Worm (Caenorhabditis elegans) whole organism, L3 larva: ENCODE measurements around the gene ZK792.1.

Experiments
- aly-2 ChIP-seq: fragments of 150-350 bp; optimal IDR thresholded peaks from 2 replicates; lab custom pipeline; 2014; ENCODE audit warnings: missing biosample characterization, missing genetic modification characterization
- ama-1 ChIP-seq: fragments of 150-350 bp; optimal IDR thresholded peaks from 2 replicates; lab custom pipeline; 2018
- ceh-82 ChIP-seq: fragments of 150-350 bp; optimal IDR thresholded peaks from 2 replicates; lab custom pipeline; 2014; ENCODE audit warnings: missing biosample characterization, missing genetic modification characterization
- nhr-11 ChIP-seq: fragments of 150-350 bp; optimal IDR thresholded peaks from 2 replicates; lab custom pipeline; 2014; ENCODE audit warnings: missing biosample characterization, missing genetic modification characterization
- nhr-237 ChIP-seq: fragments of 150-350 bp; optimal IDR thresholded peaks from 2 replicates; lab custom pipeline; 2014; ENCODE audit warnings: missing biosample characterization, missing genetic modification characterization
- nhr-43 ChIP-seq: sonication (generic microtip); optimal IDR thresholded peaks from 2 replicates; lab custom pipeline; 2016; ENCODE audit warnings: mild to moderate bottlenecking, missing genetic modification characterization, missing compliant biosample characterization; ENCODE audit not compliant: poor library complexity, severe bottlenecking
- ztf-11 ChIP-seq: fragments of 150-350 bp; optimal IDR thresholded peaks from 2 replicates; lab custom pipeline; 2014; ENCODE audit warnings: missing biosample characterization, missing genetic modification characterization

DNA sequence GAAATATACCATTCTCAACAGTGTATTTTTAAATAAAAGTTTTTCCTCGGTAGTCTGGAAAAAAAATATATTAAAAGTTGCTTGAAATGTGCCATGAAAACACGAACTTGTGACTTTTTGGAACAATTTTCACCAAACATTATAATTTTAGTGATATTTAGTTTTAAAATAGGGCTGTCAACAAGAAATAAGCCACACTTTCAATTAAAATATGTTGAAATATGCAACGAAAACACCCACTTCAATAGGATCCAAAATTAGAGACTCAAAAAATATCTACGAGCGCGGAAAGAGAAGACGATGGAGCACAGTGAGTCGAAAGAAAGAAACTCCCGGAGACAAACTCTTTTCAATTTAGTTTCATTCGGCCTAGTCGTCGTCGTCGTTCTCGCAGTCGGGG, 33.8 kb downstream of the ZK792.1 start, which contains the start of gene ZK792.12:
- TF ChIP-seq nhr-237 (tag; lab: Kevin White, UChicago) (no peak), nhr-11 (tag; lab: Kevin White, UChicago) (no peak), aly-2 (no peak), ceh-82 (no peak), nhr-43 (tag; lab: Kevin White, UChicago) (no peak), ama-1 (no peak), ztf-11 (no peak)
